Fruit fly (Drosophila melanogaster): ENCODE data around the gene x16.

Gene x16

DNA sequence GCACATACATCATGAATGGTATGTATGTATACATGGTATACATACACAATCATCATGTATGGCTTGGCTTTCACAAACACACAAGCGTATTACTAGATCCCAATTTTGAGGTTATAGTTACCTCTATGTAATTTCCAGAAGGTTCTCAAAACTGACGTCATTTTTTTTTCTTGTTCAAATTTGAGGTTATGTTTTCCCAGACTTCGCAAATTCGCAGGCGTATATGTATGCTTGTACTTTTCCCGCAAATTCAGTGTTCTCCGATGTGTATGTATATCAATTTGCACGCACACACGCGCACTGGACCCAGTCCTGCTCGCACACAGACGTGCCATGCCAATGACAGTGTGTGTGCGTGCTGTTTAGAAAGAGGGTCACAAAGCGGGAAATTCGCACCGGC, 46.3 kb upstream of the x16 start (continued):
- no peak for TF ChIP-seq CG2712 (tag; optimal IDR thresholded peaks at IDR 0.05)
- peak; percentile 99 for TF ChIP-seq CG8290 (GFP tag; optimal IDR thresholded peaks at IDR 0.05)
- peak; percentile 30 to 87 for TF ChIP-seq CG8290 (tag; optimal IDR thresholded peaks at IDR 0.05)
- peak; percentile 10 for TF ChIP-seq pzg (GFP tag; optimal IDR thresholded peaks at IDR 0.05)
- peak; percentile 56; the same call in 2 of the 3 replicates for TF ChIP-seq CG34422 (GFP tag; IDR thresholded peaks at IDR 0.05)
- TF ChIP-seq sens (GFP tag): peak; percentile 48
- peak; percentile 51 for TF ChIP-seq CG30020 (tag; optimal IDR thresholded peaks at IDR 0.05)
- no peak for TF ChIP-seq btn (GFP tag; optimal IDR thresholded peaks at IDR 0.05)
- peak; percentile 5 for TF ChIP-seq sug (tag; optimal IDR thresholded peaks at IDR 0.05)
- TF ChIP-seq CG43689 (GFP tag; IDR thresholded peaks at IDR 0.05): no peak
- TF ChIP-seq zen (tag; optimal IDR thresholded peaks at IDR 0.05): no peak
- peak; percentile 43 for TF ChIP-seq Med (GFP tag)
- TF ChIP-seq CG7271 (tag; optimal IDR thresholded peaks at IDR 0.05): no peak
- peak; percentile 95 for TF ChIP-seq CG32767 (GFP tag; IDR thresholded peaks at IDR 0.05)
- TF ChIP-seq CG2199 (GFP tag; IDR thresholded peaks at IDR 0.05): 0 out of 3 replicates have a peak, but pooled peaks have one; percentile 54
- no peak for TF ChIP-seq CG3847 (GFP tag; IDR thresholded peaks at IDR 0.05)
- TF ChIP-seq CG34224 (GFP tag; IDR thresholded peaks at IDR 0.05; ENCODE audit: partially characterized antibody): peak; percentile 26; the same call in 1 of the 3 replicates
- peak; percentile 84 for TF ChIP-seq cg (GFP tag; optimal IDR thresholded peaks at IDR 0.05)
- peak; percentile 97 for TF ChIP-seq bigmax (GFP tag; optimal IDR thresholded peaks at IDR 0.05)
- no peak for TF ChIP-seq CG2202 (tag; optimal IDR thresholded peaks at IDR 0.05)
- 0 out of 2 replicates have a peak, but pooled peaks have one; percentile 9 for TF ChIP-seq CG8765 (GFP tag; IDR thresholded peaks at IDR 0.05)
- TF ChIP-seq CG10431 (GFP tag; optimal IDR thresholded peaks at IDR 0.05): peak; percentile 100
- no peak for TF ChIP-seq CG15601 (tag; optimal IDR thresholded peaks at IDR 0.05)
- no peak for TF ChIP-seq Poxn (GFP tag; IDR thresholded peaks at IDR 0.05)
- no peak for TF ChIP-seq CG32772 (GFP tag; IDR thresholded peaks at IDR 0.05)
- peak; percentile 31; the same call in 1 of the 2 replicates for TF ChIP-seq MBD-R2 (GFP tag; IDR thresholded peaks at IDR 0.05)
- TF ChIP-seq sc (optimal IDR thresholded peaks at IDR 0.05): no peak
- TF ChIP-seq sc (GFP tag; optimal IDR thresholded peaks at IDR 0.05): no peak
- no peak for TF ChIP-seq sr (GFP tag; IDR thresholded peaks at IDR 0.05)
- no peak for TF ChIP-seq kni (GFP tag; optimal IDR thresholded peaks at IDR 0.05)
- TF ChIP-seq CG18764 (GFP tag; optimal IDR thresholded peaks at IDR 0.05): no peak
- 0 out of 3 replicates have a peak, but pooled peaks have one; percentile 23 for TF ChIP-seq C15 (GFP tag; IDR thresholded peaks at IDR 0.05)
- peak; percentile 20 for TF ChIP-seq CG8924 (tag; optimal IDR thresholded peaks at IDR 0.05)
- peak; percentile 9 for TF ChIP-seq CG13296 (GFP tag; optimal IDR thresholded peaks at IDR 0.05)
- TF ChIP-seq HmgD (GFP tag; optimal IDR thresholded peaks at IDR 0.05): peak; percentile 2
- peak; percentile 71 for TF ChIP-seq CG15479 (GFP tag; optimal IDR thresholded peaks at IDR 0.05)
- peak; percentile 9 for TF ChIP-seq CG34376 (GFP tag; optimal IDR thresholded peaks at IDR 0.05)
- TF ChIP-seq rib (GFP tag; IDR thresholded peaks at IDR 0.05): peak; percentile 29; the same call in 1 of the 2 replicates

DNA sequence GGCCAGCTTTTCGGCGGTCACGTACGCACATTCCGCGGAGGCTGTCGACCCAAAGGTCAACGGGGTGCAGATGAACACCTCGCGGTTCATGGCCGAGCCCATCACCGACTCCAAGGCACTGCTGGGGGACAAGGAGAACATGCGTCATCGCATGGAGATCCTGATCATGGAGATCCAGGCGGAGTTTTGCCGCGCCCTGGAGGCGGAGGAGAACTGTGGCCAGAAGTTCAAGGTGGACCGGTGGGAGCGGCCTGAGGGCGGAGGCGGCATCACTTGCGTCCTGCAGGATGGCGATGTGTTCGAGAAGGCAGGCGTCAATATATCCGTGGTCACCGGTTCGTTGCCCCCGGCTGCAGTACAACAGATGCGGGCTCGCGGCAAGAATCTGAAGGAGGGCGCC, 44.6 kb upstream of the x16 start:
- no peak for TF ChIP-seq Fer1 (GFP tag; optimal IDR thresholded peaks at IDR 0.05)
- no peak for TF ChIP-seq sim (GFP tag; IDR thresholded peaks at IDR 0.05)
- no peak for TF ChIP-seq CG5180 (GFP tag; optimal IDR thresholded peaks at IDR 0.05)
- no peak for TF ChIP-seq CG10431 (GFP tag; optimal IDR thresholded peaks at IDR 0.05)
- no peak for TF ChIP-seq dpn (GFP tag; optimal IDR thresholded peaks at IDR 0.05)
- no peak for TF ChIP-seq dysf (GFP tag; IDR thresholded peaks at IDR 0.05)
- TF ChIP-seq CG4730 (GFP tag; IDR thresholded peaks at IDR 0.05): no peak
- peak; percentile 18; the same call in 1 of the 2 replicates for TF ChIP-seq nerfin-2 (GFP tag; IDR thresholded peaks at IDR 0.05; ENCODE audit: partially characterized antibody)
- TF ChIP-seq Xbp1 (GFP tag; optimal IDR thresholded peaks at IDR 0.05): no peak
- no peak for TF ChIP-seq hkb (optimal IDR thresholded peaks at IDR 0.05)
- TF ChIP-seq hkb (GFP tag; IDR thresholded peaks at IDR 0.05): no peak
- TF ChIP-seq CG1602 (GFP tag; optimal IDR thresholded peaks at IDR 0.05): no peak
- TF ChIP-seq CG12299 (tag; optimal IDR thresholded peaks at IDR 0.05): no peak
- 0 out of 3 replicates have a peak, but pooled peaks have one; percentile 10 for TF ChIP-seq Doc3 (GFP tag; IDR thresholded peaks at IDR 0.05; ENCODE audit: partially characterized antibody)
- TF ChIP-seq Drgx (GFP tag; IDR thresholded peaks at IDR 0.05): no peak
- TF ChIP-seq wek (GFP tag; optimal IDR thresholded peaks at IDR 0.05): no peak
- TF ChIP-seq p53 (GFP tag; optimal IDR thresholded peaks at IDR 0.05): no peak

All from whole organism, embryonic.